Worm (Caenorhabditis elegans): Measurements from ENCODE around the gene F56D6.20.

F56D6.20 gene

DNA sequence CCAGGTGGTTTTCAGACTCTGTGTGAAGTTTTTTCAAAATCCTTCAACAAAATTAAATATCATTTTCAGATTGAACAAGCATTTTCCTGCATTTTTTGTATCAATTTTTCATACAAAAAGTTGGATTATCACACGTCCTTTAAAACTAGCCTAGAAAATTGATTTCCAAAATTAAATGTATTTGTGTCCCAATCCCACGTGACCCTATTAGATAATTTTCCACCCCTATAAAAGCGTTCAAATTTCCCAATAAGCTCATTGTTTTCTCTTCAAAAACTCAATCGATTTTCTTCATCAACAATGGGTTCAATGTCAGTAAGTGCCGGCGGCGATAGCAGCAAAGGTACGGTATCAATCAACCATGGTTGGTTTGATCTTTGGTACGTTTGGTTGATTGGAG lies 1.8 kb downstream of the F56D6.20 start, which contains the start of gene F56D6.19:
F56D6.19 (plus strand) TSS at position 301 of the 400 bp plus-strand sequence.
- TF ChIP-seq blmp-1 (tag; optimal IDR thresholded peaks at IDR 0.05; ENCODE audit: insufficient read depth), result no peak
- TF ChIP-seq ztf-11 (tag; optimal IDR thresholded peaks at IDR 0.05), result no peak
- TF ChIP-seq alr-1 (tag; optimal IDR thresholded peaks at IDR 0.05), result no peak
- TF ChIP-seq nhr-23 (tag; optimal IDR thresholded peaks at IDR 0.05), result no peak
- TF ChIP-seq nhr-21 (tag; optimal IDR thresholded peaks at IDR 0.05), result no peak

DNA sequence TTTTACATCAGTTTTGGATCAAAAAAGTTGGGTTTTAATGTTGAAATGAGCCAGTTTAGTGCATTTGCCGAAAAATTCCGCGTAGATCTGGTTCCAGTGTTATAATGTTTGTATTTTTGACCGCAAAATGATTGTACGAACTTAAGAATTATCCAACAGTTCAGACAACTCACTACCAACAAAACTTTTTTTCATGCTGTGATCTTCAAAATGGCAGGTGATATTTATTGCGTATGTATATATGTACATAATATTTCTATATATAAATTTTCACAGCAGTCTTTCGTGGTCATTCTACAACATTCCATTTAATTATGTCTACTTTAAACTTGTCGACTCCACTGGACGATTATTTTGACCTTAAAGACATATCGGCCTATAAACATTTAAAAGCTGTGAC lies 2.6 kb downstream of the F56D6.20 start, which contains the start of gene srz-20:
srz-20 (plus strand) TSS at position 301 of the 400 bp plus-strand sequence.
- TF ChIP-seq unc-62 (GFP tag; optimal IDR thresholded peaks at IDR 0.05) (no peak), ceh-16 (tag; optimal IDR thresholded peaks at IDR 0.05) (no peak), unc-55 (GFP tag; optimal IDR thresholded peaks at IDR 0.05) (no peak), ama-1 (optimal IDR thresholded peaks at IDR 0.05) (no peak), sem-4 (tag; optimal IDR thresholded peaks at IDR 0.05) (no peak), nhr-23 (tag; optimal IDR thresholded peaks at IDR 0.05) (no peak), gmeb-1 (tag; optimal IDR thresholded peaks at IDR 0.05) (no peak), ceh-82 (tag; optimal IDR thresholded peaks at IDR 0.05) (no peak)

DNA sequence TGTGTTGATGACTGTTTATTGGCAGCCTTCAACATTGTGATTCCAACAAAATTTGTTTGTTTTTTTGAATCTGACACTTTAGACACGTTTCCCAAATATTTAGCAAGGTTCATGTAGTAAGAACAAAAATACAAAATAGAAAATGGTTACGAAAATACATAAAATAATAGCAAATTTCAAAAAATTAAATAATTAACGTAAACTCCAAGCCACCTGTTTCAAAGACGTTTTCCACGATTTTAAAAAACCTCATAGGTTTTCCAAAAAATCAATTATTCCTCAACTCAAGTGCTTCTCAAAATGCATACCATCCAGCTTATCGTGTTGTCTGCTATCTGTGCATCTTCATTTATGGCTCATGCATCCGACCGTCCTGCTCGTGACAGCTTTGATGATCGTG lies 4.7 kb downstream of the F56D6.20 start, which contains the start of gene F56D6.14:
F56D6.14 (plus strand) TSS at position 301 of the 400 bp plus-strand sequence.
- TF ChIP-seq mdl-1 (tag; optimal IDR thresholded peaks at IDR 0.05), result no peak

DNA sequence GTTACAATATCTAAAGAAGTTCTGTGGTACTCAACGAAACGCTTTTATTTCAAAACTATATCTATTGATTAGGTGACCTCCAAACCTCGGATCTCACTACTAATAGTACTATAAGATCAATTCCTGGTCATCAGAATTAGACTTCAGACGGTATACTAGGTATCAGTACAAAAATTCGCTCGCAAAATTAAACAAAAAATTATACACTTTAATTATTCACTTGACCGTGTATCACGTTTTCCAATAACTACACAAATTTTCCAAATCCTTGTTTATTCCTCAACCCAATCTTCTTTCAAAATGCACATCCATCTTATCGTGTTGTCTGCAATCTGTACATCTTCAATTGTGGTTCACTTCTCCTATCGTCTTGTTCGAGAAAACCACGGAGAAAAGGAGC lies 5.5 kb downstream of the F56D6.20 start, which contains the start of gene F56D6.23:
F56D6.23 (plus strand) TSS at position 301 of the 400 bp plus-strand sequence.
- no peak for TF ChIP-seq ama-1 (optimal IDR thresholded peaks at IDR 0.05)
- TF ChIP-seq nhr-10 (tag; optimal IDR thresholded peaks at IDR 0.05), result no peak
- TF ChIP-seq zag-1 (tag; optimal IDR thresholded peaks at IDR 0.05), result no peak
- no peak for TF ChIP-seq alr-1 (tag; optimal IDR thresholded peaks at IDR 0.05)
- no peak for TF ChIP-seq sem-4 (tag; optimal IDR thresholded peaks at IDR 0.05)
- TF ChIP-seq nhr-25 (tag; optimal IDR thresholded peaks at IDR 0.05), result no peak
- no peak for TF ChIP-seq nhr-77 (tag; optimal IDR thresholded peaks at IDR 0.05)
- no peak for TF ChIP-seq mdl-1 (tag; optimal IDR thresholded peaks at IDR 0.05)
- TF ChIP-seq fos-1 (tag; optimal IDR thresholded peaks at IDR 0.05), result no peak
- TF ChIP-seq nhr-237 (tag; optimal IDR thresholded peaks at IDR 0.05), result no peak

DNA sequence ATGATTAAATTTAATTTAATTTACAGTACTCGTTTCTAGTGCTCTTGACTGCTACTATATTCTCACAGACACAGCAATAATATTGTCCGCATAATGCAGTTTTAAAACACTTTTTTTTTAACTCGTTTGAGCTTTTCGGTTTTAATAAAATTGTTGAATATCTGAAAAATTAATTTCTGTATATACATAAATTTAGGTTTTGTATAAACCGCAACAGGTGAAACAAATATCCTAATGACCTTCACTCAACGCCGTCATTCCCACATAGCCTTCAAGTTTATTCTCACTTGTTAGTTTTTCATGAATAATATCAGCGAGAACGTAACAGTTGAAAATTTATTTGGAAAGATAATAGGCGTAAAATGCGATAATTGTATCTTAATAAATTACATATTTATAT lies 6.8 kb downstream of the F56D6.20 start, which contains the start of gene srz-19:
srz-19 (plus strand) TSS at position 301 of the 400 bp plus-strand sequence.
- no peak for TF ChIP-seq lin-13 (GFP tag; optimal IDR thresholded peaks at IDR 0.05)
- no peak for TF ChIP-seq R02D3.7 (tag; optimal IDR thresholded peaks at IDR 0.05)
- no peak for TF ChIP-seq peb-1 (tag; optimal IDR thresholded peaks at IDR 0.05)

DNA sequence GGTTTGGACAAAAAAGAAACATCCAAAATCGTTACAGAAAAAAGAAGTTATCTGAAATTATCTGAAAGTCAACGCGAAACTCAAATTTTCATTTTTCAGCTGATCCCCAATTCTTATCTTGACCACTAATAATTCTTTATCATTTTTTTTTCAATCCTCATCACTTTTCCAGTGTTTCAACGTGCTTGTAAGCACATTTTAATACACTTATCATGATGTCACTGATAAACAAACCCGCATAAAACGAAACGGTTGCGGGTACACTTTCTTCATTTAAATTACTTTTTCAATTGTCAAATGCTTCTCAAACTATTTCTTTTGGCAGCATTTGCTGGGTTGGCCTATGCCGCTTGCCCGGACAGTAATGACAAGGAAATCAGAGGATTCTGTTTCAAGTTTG lies 9.2 kb downstream of the F56D6.20 start, which contains the start of gene clec-67:
clec-67 (plus strand) TSS at position 268 of the 400 bp plus-strand sequence.
- peak; percentile 79 for TF ChIP-seq fos-1 (tag; optimal IDR thresholded peaks at IDR 0.05)
- TF ChIP-seq nhr-21 (tag; optimal IDR thresholded peaks at IDR 0.05), result no peak
- TF ChIP-seq sma-9 (GFP tag; optimal IDR thresholded peaks at IDR 0.05), result peak; percentile 40
- no peak for TF ChIP-seq sma-9 (tag; optimal IDR thresholded peaks at IDR 0.05)

DNA sequence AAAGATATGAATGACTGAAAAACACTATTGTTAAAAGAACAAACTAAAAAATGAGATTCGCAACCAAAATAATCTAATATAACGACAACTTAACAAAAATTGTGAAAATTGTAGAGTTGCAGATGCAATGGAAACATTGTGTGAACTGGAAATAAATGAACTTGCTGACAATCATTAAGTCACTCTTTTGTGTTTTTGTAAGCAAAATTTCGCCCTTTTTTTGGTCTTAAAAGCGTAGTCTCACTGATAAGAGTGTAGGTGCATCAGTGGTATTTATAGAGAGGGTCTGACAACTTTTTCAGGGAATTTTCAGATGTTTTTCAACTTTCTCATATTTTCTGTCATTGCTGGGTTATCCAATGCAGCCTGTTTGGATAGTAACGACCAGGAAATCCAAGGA lies 13.4 kb downstream of the F56D6.20 start, which contains the start of gene clec-68:
clec-68 (plus strand) TSS at position 301 of the 400 bp plus-strand sequence.
- TF ChIP-seq sem-4 (tag; optimal IDR thresholded peaks at IDR 0.05) (no peak), ceh-16 (tag; optimal IDR thresholded peaks at IDR 0.05) (no peak), sma-3 (GFP tag; optimal IDR thresholded peaks at IDR 0.05) (no peak), nhr-237 (tag; optimal IDR thresholded peaks at IDR 0.05) (no peak), unc-62 (GFP tag; optimal IDR thresholded peaks at IDR 0.05) (no peak), zag-1 (tag; optimal IDR thresholded peaks at IDR 0.05) (no peak), gmeb-1 (tag; optimal IDR thresholded peaks at IDR 0.05) (no peak), F13H6.1 (tag; optimal IDR thresholded peaks at IDR 0.05) (no peak), skn-1 (tag; optimal IDR thresholded peaks at IDR 0.05) (no peak), nhr-11 (tag; optimal IDR thresholded peaks at IDR 0.05) (no peak), ztf-1 (GFP tag; conservative IDR thresholded peaks at IDR 0.05) (no peak), blmp-1 (tag; optimal IDR thresholded peaks at IDR 0.05; ENCODE audit: insufficient read depth) (no peak), dmd-4 (tag; optimal IDR thresholded peaks at IDR 0.05) (no peak), mab-5 (tag; optimal IDR thresholded peaks at IDR 0.05) (no peak), R02D3.7 (tag; optimal IDR thresholded peaks at IDR 0.05) (no peak)

Data from whole organism, L2 larva.